In genomic region chrIII:4875663-4876062, ce11 we compare ENCODE assay signal across 6 worm cellular contexts.
A peak's percentile ranks its signal among the peaks of the same experiment; 100 is the strongest.
TF ChIP-seq lines count a peak whose summit lies in the region.

No protein-coding gene starts in this region.

TF ChIP-seq in whole organism, L1 larva, 84 proteins besides CTCF, POLR2A, EP300 and RAD21 (continues in another document):
- peak; percentile 2 for TF ChIP-seq swsn-7 (tag; optimal IDR thresholded peaks at IDR 0.05; lab: Kevin White, UChicago)
- TF ChIP-seq nhr-237 (tag; optimal IDR thresholded peaks at IDR 0.05; lab: Kevin White, UChicago): no peak
- TF ChIP-seq unc-130 (tag; optimal IDR thresholded peaks at IDR 0.05; lab: Kevin White, UChicago): no peak
- TF ChIP-seq rnt-1 (tag; optimal IDR thresholded peaks at IDR 0.05; lab: Kevin White, UChicago): no peak
- peak; percentile 56 for TF ChIP-seq dsc-1 (tag; optimal IDR thresholded peaks at IDR 0.05; lab: Kevin White, UChicago)
- no peak for TF ChIP-seq sox-4 (tag; optimal IDR thresholded peaks at IDR 0.05; lab: Kevin White, UChicago)
- peak; percentile 77 for TF ChIP-seq fkh-8 (tag; optimal IDR thresholded peaks at IDR 0.05; lab: Kevin White, UChicago)
- no peak for TF ChIP-seq tlp-1 (tag; optimal IDR thresholded peaks at IDR 0.05; lab: Kevin White, UChicago)
- TF ChIP-seq fkh-4 (tag; optimal IDR thresholded peaks at IDR 0.05; lab: Kevin White, UChicago; ENCODE audit: borderline replicate concordance): no peak
- peak in 1 of 2 experiments; percentile 7 for TF ChIP-seq lsy-2 (tag; optimal IDR thresholded peaks at IDR 0.05; lab: Kevin White, UChicago)
- TF ChIP-seq blmp-1 (tag; optimal IDR thresholded peaks at IDR 0.05; lab: Kevin White, UChicago): no peak
- peak; percentile 42 for TF ChIP-seq fkh-10 (GFP tag; optimal IDR thresholded peaks at IDR 0.05; lab: Kevin White, UChicago)
- TF ChIP-seq ceh-82 (tag; optimal IDR thresholded peaks at IDR 0.05; lab: Kevin White, UChicago): peak in 2 of 3 experiments; percentile 3 to 6
- peak; percentile 61 for TF ChIP-seq lin-14 (GFP tag; optimal IDR thresholded peaks at IDR 0.05; lab: Kevin White, UChicago)

TF ChIP-seq in whole organism, L2 larva, 48 proteins besides CTCF, POLR2A, EP300 and RAD21:
- peak; percentile 50 for TF ChIP-seq nhr-129 (tag; optimal IDR thresholded peaks at IDR 0.05; lab: Kevin White, UChicago)
- no peak for TF ChIP-seq unc-55 (GFP tag; optimal IDR thresholded peaks at IDR 0.05; lab: Kevin White, UChicago)
- TF ChIP-seq lin-11 (tag; optimal IDR thresholded peaks at IDR 0.05; lab: Kevin White, UChicago): peak; percentile 4
- TF ChIP-seq sma-9 (GFP tag; optimal IDR thresholded peaks at IDR 0.05; lab: Kevin White, UChicago): peak; percentile 9
- TF ChIP-seq sma-9 (tag; optimal IDR thresholded peaks at IDR 0.05; lab: Kevin White, UChicago): no peak
- peak; percentile 49 for TF ChIP-seq C34F6.9 (tag; optimal IDR thresholded peaks at IDR 0.05; lab: Kevin White, UChicago)
TF ChIP-seq in whole organism, L2 larva: peak in this region for 4.

TF ChIP-seq in whole organism, L3 larva, 47 proteins besides CTCF, POLR2A, EP300 and RAD21:
- peak; percentile 39 for TF ChIP-seq fkh-10 (GFP tag; optimal IDR thresholded peaks at IDR 0.05; lab: Kevin White, UChicago)
- TF ChIP-seq fos-1 (tag; optimal IDR thresholded peaks at IDR 0.05; lab: Kevin White, UChicago): no peak

TF ChIP-seq in whole organism, L4 larva, 104 proteins besides CTCF, POLR2A, EP300 and RAD21:
- peak; percentile 53; the same call in 1 of the 2 replicates for TF ChIP-seq hmg-1.1 (GFP tag; IDR thresholded peaks at IDR 0.05; lab: Robert Waterston, UW)
- TF ChIP-seq unc-39 (tag; optimal IDR thresholded peaks at IDR 0.05; lab: Kevin White, UChicago): no peak
- TF ChIP-seq mep-1 (tag; optimal IDR thresholded peaks at IDR 0.05; lab: Kevin White, UChicago): no peak
- no peak for TF ChIP-seq dve-1 (tag; optimal IDR thresholded peaks at IDR 0.05; lab: Kevin White, UChicago; ENCODE audit: insufficient read depth)
- peak in 1 of 2 experiments; percentile 77 for TF ChIP-seq unc-62 (GFP tag; optimal IDR thresholded peaks at IDR 0.05 in 1 of 2; lab: Kevin White, UChicago)
- no peak for TF ChIP-seq unc-62 (tag; optimal IDR thresholded peaks at IDR 0.05; lab: Kevin White, UChicago)

TF ChIP-seq in whole organism, late embryonic, 69 proteins besides CTCF, POLR2A, EP300 and RAD21:
- peak; percentile 24 for TF ChIP-seq ceh-31 (tag; optimal IDR thresholded peaks at IDR 0.05; lab: Kevin White, UChicago)
- no peak for TF ChIP-seq pros-1 (tag; optimal IDR thresholded peaks at IDR 0.05; lab: Kevin White, UChicago)
TF ChIP-seq in whole organism, late embryonic: peak in this region for 1.

TF ChIP-seq in whole organism, mixed stage, embryonic, 35 proteins besides CTCF, POLR2A, EP300 and RAD21:
- TF ChIP-seq ces-1 (GFP tag; optimal IDR thresholded peaks at IDR 0.05; lab: Kevin White, UChicago) (peak; percentile 21), drap-1 (GFP tag; optimal IDR thresholded peaks at IDR 0.05; lab: Kevin White, UChicago) (no peak)

Comparison
In these comparisons a context has a peak if more than half of its experiments do, and no peak if none do; other contexts are left out.
1. Of the 29 proteins assayed by ChIP-seq in both whole organism, L4 larva and whole organism, L1 larva: peak only in whole organism, L4 larva: none; only in whole organism, L1 larva: ceh-82, fkh-10 and mep-1; in both: none; in neither: 23; mixed calls (peak in some experiments, not most) for 3.